Fruit fly (Drosophila melanogaster): ENCODE data around the gene CG10650.

DNA sequence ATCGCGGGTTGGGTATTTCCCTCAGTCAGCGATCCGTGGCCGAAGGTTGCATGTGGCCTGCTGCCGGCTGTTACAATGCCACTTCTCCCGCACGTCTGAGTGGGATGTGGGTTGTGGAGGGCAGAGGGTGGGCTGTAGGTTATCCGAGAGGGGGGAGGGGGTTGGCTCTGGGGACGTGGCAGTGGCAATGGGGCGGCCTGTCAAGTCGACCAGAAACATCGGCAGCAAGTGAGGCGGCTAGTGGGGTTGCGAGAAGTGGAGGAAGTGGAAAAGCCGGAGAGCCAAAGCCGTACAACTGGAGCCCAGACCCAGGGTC, 29.0 kb upstream of the CG10650 start:
- no peak for TF ChIP-seq CG1529 (GFP tag; optimal IDR thresholded peaks at IDR 0.05)
- no peak for TF ChIP-seq chm (GFP tag; IDR thresholded peaks at IDR 0.05)
- TF ChIP-seq ftz-f1 (GFP tag; optimal IDR thresholded peaks at IDR 0.05): no peak
- no peak for TF ChIP-seq CG13894 (tag; optimal IDR thresholded peaks at IDR 0.05)
- no peak for TF ChIP-seq fd96Cb (tag; optimal IDR thresholded peaks at IDR 0.05)
- TF ChIP-seq Mad (GFP tag; optimal IDR thresholded peaks at IDR 0.05): no peak
- no peak for TF ChIP-seq Hr78 (GFP tag; optimal IDR thresholded peaks at IDR 0.05)
- no peak for TF ChIP-seq Hmr (GFP tag; optimal IDR thresholded peaks at IDR 0.05)
- TF ChIP-seq NC2α (GFP tag; optimal IDR thresholded peaks at IDR 0.05): no peak
- no peak for TF ChIP-seq CG2889 (GFP tag; IDR thresholded peaks at IDR 0.05)

Measured in whole organism, embryonic.